Worm (Caenorhabditis elegans) whole organism, L3 larva: Measurements from ENCODE around the gene R04D3.3.

Experiments used
- R02D3.7 ChIP-seq: fragments of 150-350 bp; optimal IDR thresholded peaks from 2 replicates; lab custom pipeline; 2014; ENCODE audit warnings: missing biosample characterization, missing genetic modification characterization
- ZK546.5 ChIP-seq: sonication (generic microtip); optimal IDR thresholded peaks from 2 replicates; lab custom pipeline; 2017; ENCODE audit warnings: missing biosample characterization, missing genetic modification characterization
- aly-2 ChIP-seq: fragments of 150-350 bp; optimal IDR thresholded peaks from 2 replicates; lab custom pipeline; 2014; ENCODE audit warnings: missing biosample characterization, missing genetic modification characterization
- ceh-16 ChIP-seq: sonication (generic microtip); optimal IDR thresholded peaks from 2 replicates; lab custom pipeline; 2017; ENCODE audit warnings: missing biosample characterization, missing genetic modification characterization
- ceh-28 ChIP-seq: fragments of 150-350 bp; optimal IDR thresholded peaks from 2 replicates; lab custom pipeline; 2014; ENCODE audit warnings: missing biosample characterization, missing genetic modification reagents, missing genetic modification characterization
- ceh-82 ChIP-seq: fragments of 150-350 bp; optimal IDR thresholded peaks from 2 replicates; lab custom pipeline; 2014; ENCODE audit warnings: missing biosample characterization, missing genetic modification characterization
- ceh-9 ChIP-seq: sonication (generic microtip); optimal IDR thresholded peaks from 2 replicates; lab custom pipeline; 2018; ENCODE audit warnings: missing biosample characterization, missing genetic modification characterization
- egl-27 ChIP-seq: sonication (generic microtip); optimal IDR thresholded peaks from 4 replicates; lab custom pipeline; 2017; ENCODE audit warnings: missing biosample characterization, missing genetic modification reagents, missing genetic modification characterization
- egl-5 ChIP-seq: fragments of 150-350 bp; optimal IDR thresholded peaks from 2 replicates; lab custom pipeline; 2017; ENCODE audit warnings: missing biosample characterization, missing genetic modification reagents, missing genetic modification characterization, inconsistent platforms
- elt-2 ChIP-seq: sonication (generic microtip); optimal IDR thresholded peaks from 2 replicates; lab custom pipeline; 2016; ENCODE audit warnings: missing genetic modification reagents, mild to moderate bottlenecking, missing genetic modification characterization, missing compliant biosample characterization
- elt-3 ChIP-seq, 3 experiments: fragments of 150-350 bp in 1 of 3; sonication (generic microtip) in 2 of 3; optimal IDR thresholded peaks; 2 replicates in 2 of 3; 4 replicates in 1 of 3; lab custom pipeline; 2014 to 2017; ENCODE audit warnings: missing biosample characterization in 3 of 3, missing genetic modification characterization in 3 of 3
- fkh-10 ChIP-seq: sonication (generic microtip); optimal IDR thresholded peaks from 2 replicates; lab custom pipeline; 2017; ENCODE audit warnings: missing biosample characterization, missing genetic modification reagents, missing genetic modification characterization
- fos-1 ChIP-seq: fragments of 150-350 bp; optimal IDR thresholded peaks from 2 replicates; lab custom pipeline; 2014; ENCODE audit warnings: missing biosample characterization, missing genetic modification characterization
- hmg-11 ChIP-seq: sonication (generic microtip); optimal IDR thresholded peaks from 2 replicates; lab custom pipeline; 2016; ENCODE audit warnings: missing genetic modification characterization, missing compliant biosample characterization
- jun-1 ChIP-seq: fragments of 150-350 bp; optimal IDR thresholded peaks from 2 replicates; lab custom pipeline; 2014; ENCODE audit warnings: missing biosample characterization, missing genetic modification reagents, missing genetic modification characterization
- lin-15B ChIP-seq: fragments of 150-350 bp; optimal IDR thresholded peaks from 2 replicates; lab custom pipeline; 2014; ENCODE audit warnings: missing biosample characterization, missing genetic modification characterization
- lin-39 ChIP-seq: fragments of 150-350 bp; optimal IDR thresholded peaks from 2 replicates; lab custom pipeline; 2018; ENCODE audit warnings: missing biosample characterization, missing genetic modification reagents, missing genetic modification characterization
- lsy-12 ChIP-seq: sonication (generic microtip); optimal IDR thresholded peaks from 2 replicates; lab custom pipeline; 2016; ENCODE audit warnings: mild to moderate bottlenecking, missing genetic modification characterization, missing compliant biosample characterization
- mdl-1 ChIP-seq: fragments of 150-350 bp; optimal IDR thresholded peaks from 2 replicates; lab custom pipeline; 2014; ENCODE audit warnings: missing biosample characterization, missing genetic modification characterization
- mml-1 ChIP-seq: fragments of 150-350 bp; sonication (generic microtip); optimal IDR thresholded peaks from 3 replicates; lab custom pipeline; 2014; ENCODE audit warnings: missing biosample characterization, missing genetic modification characterization
- nfya-1 ChIP-seq: sonication (generic microtip); optimal IDR thresholded peaks from 2 replicates; lab custom pipeline; 2017; ENCODE audit warnings: missing genetic modification characterization, mild to moderate bottlenecking, missing compliant biosample characterization, antibody characterized with exemption, moderate library complexity; ENCODE audit not compliant: insufficient read depth
- nhr-11 ChIP-seq: fragments of 150-350 bp; optimal IDR thresholded peaks from 2 replicates; lab custom pipeline; 2014; ENCODE audit warnings: missing biosample characterization, missing genetic modification characterization
- nhr-23 ChIP-seq: fragments of 150-350 bp; optimal IDR thresholded peaks from 2 replicates; lab custom pipeline; 2014; ENCODE audit warnings: missing biosample characterization, missing genetic modification reagents, missing genetic modification characterization
- nhr-25 ChIP-seq: sonication (generic microtip); optimal IDR thresholded peaks from 2 replicates; lab custom pipeline; 2017; ENCODE audit warnings: missing biosample characterization, missing genetic modification characterization
- nhr-28 ChIP-seq: fragments of 150-350 bp; optimal IDR thresholded peaks from 2 replicates; lab custom pipeline; 2014; ENCODE audit warnings: missing biosample characterization, missing genetic modification characterization
- nhr-43 ChIP-seq: sonication (generic microtip); optimal IDR thresholded peaks from 2 replicates; lab custom pipeline; 2016; ENCODE audit warnings: mild to moderate bottlenecking, missing genetic modification characterization, missing compliant biosample characterization; ENCODE audit not compliant: poor library complexity, severe bottlenecking
- nhr-67 ChIP-seq: fragments of 150-350 bp; optimal IDR thresholded peaks from 2 replicates; lab custom pipeline; 2014; ENCODE audit warnings: missing biosample characterization, missing genetic modification characterization
- nhr-76 ChIP-seq: fragments of 150-350 bp; sonication (generic microtip); optimal IDR thresholded peaks from 5 replicates; lab custom pipeline; 2014; ENCODE audit warnings: missing biosample characterization, missing genetic modification characterization
- nhr-77 ChIP-seq: fragments of 150-350 bp; optimal IDR thresholded peaks from 2 replicates; lab custom pipeline; 2014; ENCODE audit warnings: missing biosample characterization, missing genetic modification characterization
- pha-4 ChIP-seq: fragments of 150-350 bp; optimal IDR thresholded peaks from 2 replicates; lab custom pipeline; 2014; ENCODE audit warnings: missing biosample characterization, missing genetic modification reagents, missing genetic modification characterization
- pqm-1 ChIP-seq: fragments of 150-350 bp; optimal IDR thresholded peaks from 2 replicates; lab custom pipeline; 2017; ENCODE audit warnings: missing biosample characterization, missing genetic modification characterization, inconsistent platforms
- sea-2 ChIP-seq: fragments of 150-350 bp; sonication (generic microtip); optimal IDR thresholded peaks from 4 replicates; lab custom pipeline; 2014; ENCODE audit warnings: missing biosample characterization, missing genetic modification reagents, missing genetic modification characterization
- skn-1 ChIP-seq: fragments of 150-350 bp; optimal IDR thresholded peaks from 2 replicates; lab custom pipeline; 2014; ENCODE audit warnings: missing biosample characterization, missing genetic modification characterization
- snpc-4 ChIP-seq: fragments of 150-350 bp; optimal IDR thresholded peaks from 2 replicates; lab custom pipeline; 2014; ENCODE audit warnings: missing biosample characterization, missing genetic modification characterization
- tbx-2 ChIP-seq: sonication (generic microtip); optimal IDR thresholded peaks from 2 replicates; lab custom pipeline; 2016; ENCODE audit warnings: mild to moderate bottlenecking, missing genetic modification characterization, missing compliant biosample characterization
- unc-39 ChIP-seq: sonication (generic microtip); optimal IDR thresholded peaks from 4 replicates; lab custom pipeline; 2017; ENCODE audit warnings: missing biosample characterization, missing genetic modification characterization
- unc-62 ChIP-seq: fragments of 150-350 bp; sonication (generic microtip); optimal IDR thresholded peaks from 4 replicates; lab custom pipeline; 2014; ENCODE audit warnings: missing biosample characterization, missing genetic modification reagents, missing genetic modification characterization
- zag-1 ChIP-seq: fragments of 150-350 bp; optimal IDR thresholded peaks from 2 replicates; lab custom pipeline; 2014; ENCODE audit warnings: missing biosample characterization, missing genetic modification characterization
- ztf-11 ChIP-seq: fragments of 150-350 bp; optimal IDR thresholded peaks from 2 replicates; lab custom pipeline; 2014; ENCODE audit warnings: missing biosample characterization, missing genetic modification characterization
- ztf-4 ChIP-seq: fragments of 150-350 bp; optimal IDR thresholded peaks from 2 replicates; lab custom pipeline; 2014; ENCODE audit warnings: missing biosample characterization, missing genetic modification characterization

The R04D3.3 gene

ce11 chrX:13264550-13264949, 25.9 kb downstream of the R04D3.3 start:
- TF ChIP-seq hmg-11 (tag; lab: Kevin White, UChicago): peak; percentile 84
- no peak for TF ChIP-seq zag-1 (tag; lab: Kevin White, UChicago)
- peak; percentile 48 for TF ChIP-seq nhr-43 (tag; lab: Kevin White, UChicago)
- peak; percentile 17 for TF ChIP-seq skn-1
- no peak for TF ChIP-seq fos-1 (tag; lab: Kevin White, UChicago)
- TF ChIP-seq lin-15B (tag; lab: Kevin White, UChicago): no peak
- no peak for TF ChIP-seq ztf-4
- TF ChIP-seq mml-1 (tag; lab: Kevin White, UChicago): no peak
- no peak for TF ChIP-seq aly-2 (tag; lab: Kevin White, UChicago)
- TF ChIP-seq ceh-16: no peak
- no peak for TF ChIP-seq unc-39 (tag; lab: Kevin White, UChicago)
- no peak for TF ChIP-seq nhr-11 (tag; lab: Kevin White, UChicago)
- TF ChIP-seq nhr-25 (tag; lab: Kevin White, UChicago): no peak
- TF ChIP-seq nhr-23 (tag; lab: Kevin White, UChicago): peak; percentile 19
- TF ChIP-seq pqm-1 (tag; lab: Kevin White, UChicago): no peak
- peak; percentile 23 for TF ChIP-seq fkh-10 (GFP tag; lab: Kevin White, UChicago)
- TF ChIP-seq pha-4 (tag; lab: Kevin White, UChicago): peak; percentile 57
- no peak for TF ChIP-seq snpc-4 (tag; lab: Kevin White, UChicago)
- no peak for TF ChIP-seq nhr-77
- TF ChIP-seq nhr-28 (tag; lab: Kevin White, UChicago): no peak
- peak; percentile 2 for TF ChIP-seq unc-62 (GFP tag; lab: Kevin White, UChicago)
- peak; percentile 36 for TF ChIP-seq lin-39
- TF ChIP-seq jun-1: peak; percentile 55
- peak; percentile 52 for TF ChIP-seq tbx-2 (tag; lab: Kevin White, UChicago)
- no peak for TF ChIP-seq egl-5 (tag; lab: Kevin White, UChicago)
- TF ChIP-seq nfya-1 (tag; lab: Kevin White, UChicago): no peak
- no peak for TF ChIP-seq elt-3 (tag; optimal IDR thresholded peaks at IDR 0.05; lab: Kevin White, UChicago)
- no peak for TF ChIP-seq ceh-9
- no peak for TF ChIP-seq nhr-67 (tag; lab: Kevin White, UChicago)
- no peak for TF ChIP-seq ceh-28
- no peak for TF ChIP-seq nhr-76 (tag; lab: Kevin White, UChicago)
- TF ChIP-seq elt-2 (tag; lab: Kevin White, UChicago): peak; percentile 49
- TF ChIP-seq ztf-11 (tag; lab: Kevin White, UChicago): no peak
- no peak for TF ChIP-seq sea-2
- TF ChIP-seq ceh-82 (tag; lab: Kevin White, UChicago): peak; percentile 34
- TF ChIP-seq R02D3.7 (tag; lab: Kevin White, UChicago): no peak
- peak; percentile 55 for TF ChIP-seq lsy-12 (tag; lab: Kevin White, UChicago)
- no peak for TF ChIP-seq egl-27 (tag; lab: Kevin White, UChicago)
- no peak for TF ChIP-seq mdl-1

ce11 chrX:13262195-13262594, 28.2 kb downstream of the R04D3.3 start, which contains the start of gene K09A11.1:
Gene K09A11.1, plus strand, starts transcription at chrX:13262495.
- no peak for TF ChIP-seq ceh-9
- no peak for TF ChIP-seq R02D3.7 (tag; lab: Kevin White, UChicago)
- no peak for TF ChIP-seq tbx-2 (tag; lab: Kevin White, UChicago)
- no peak for TF ChIP-seq sea-2
- TF ChIP-seq pha-4 (tag; lab: Kevin White, UChicago): no peak
- no peak for TF ChIP-seq zag-1 (tag; lab: Kevin White, UChicago)
- TF ChIP-seq mdl-1: no peak
- TF ChIP-seq pqm-1 (tag; lab: Kevin White, UChicago): no peak
- no peak for TF ChIP-seq ceh-16
- no peak for TF ChIP-seq ZK546.5 (tag; lab: Kevin White, UChicago)
- TF ChIP-seq lin-39: no peak
- no peak for TF ChIP-seq unc-62 (GFP tag; lab: Kevin White, UChicago)
- TF ChIP-seq mml-1 (tag; lab: Kevin White, UChicago): no peak
- TF ChIP-seq, all 47 proteins: peak for 0
